Fruit fly (Drosophila melanogaster) whole organism, prepupa: Measurements from ENCODE around the gene M1BP.

Experiments used
- Blimp-1 ChIP-seq: fragments of 200-800 bp; sonication (Bioruptor generic); optimal IDR thresholded peaks from 3 replicates; lab custom pipeline; 2017; ENCODE audit warnings: missing biosample characterization, missing genetic modification characterization, mild to moderate bottlenecking, moderate library complexity, missing genetic modification reagents
- CG10631 ChIP-seq: fragments of 200-800 bp; sonication (Bioruptor generic); optimal IDR thresholded peaks from 2 replicates; lab custom pipeline; 2016; ENCODE audit warnings: missing biosample characterization, missing genetic modification characterization
- CG11294 ChIP-seq: fragments of 200-800 bp; sonication (Bioruptor generic); IDR thresholded peaks from 2 replicates; pipeline ENCODE4 v1.3.6; 2022; ENCODE audit warnings: missing biosample characterization, missing genetic modification characterization
- CG11902 ChIP-seq: fragments of 200-800 bp; sonication (Bioruptor generic); optimal IDR thresholded peaks from 3 replicates; lab custom pipeline; 2016; ENCODE audit warnings: missing biosample characterization, missing genetic modification characterization
- CG15336 ChIP-seq: fragments of 200-800 bp; sonication (Bioruptor generic); IDR thresholded peaks from 2 replicates; pipeline ENCODE4 v1.3.6; 2022; ENCODE audit warnings: missing biosample characterization, missing genetic modification characterization
- CG1621 ChIP-seq: fragments of 200-800 bp; sonication (Bioruptor generic); optimal IDR thresholded peaks from 3 replicates; lab custom pipeline; 2018; ENCODE audit warnings: missing biosample characterization, mild to moderate bottlenecking, missing genetic modification characterization
- CG3032 ChIP-seq: fragments of 200-800 bp; optimal IDR thresholded peaks from 2 replicates; lab custom pipeline; 2019; ENCODE audit warnings: missing biosample characterization, mild to moderate bottlenecking, missing genetic modification characterization, moderate library complexity
- CG31627 ChIP-seq: fragments of 200-800 bp; sonication (Bioruptor generic); optimal IDR thresholded peaks from 3 replicates; lab custom pipeline; 2016; ENCODE audit warnings: missing biosample characterization, missing genetic modification characterization
- CG34406 ChIP-seq: fragments of 200-800 bp; sonication (Bioruptor generic); optimal IDR thresholded peaks from 3 replicates; lab custom pipeline; 2016; ENCODE audit warnings: missing biosample characterization, missing genetic modification characterization
- CG6163 ChIP-seq: fragments of 200-800 bp; sonication (Bioruptor generic); IDR thresholded peaks from 3 replicates; pipeline ENCODE4 v1.3.6; 2022; ENCODE audit warnings: missing biosample characterization, missing genetic modification characterization
- CG6276 ChIP-seq: fragments of 200-800 bp; sonication (Bioruptor generic); optimal IDR thresholded peaks from 2 replicates; lab custom pipeline; 2017; ENCODE audit warnings: missing biosample characterization, mild to moderate bottlenecking, missing genetic modification characterization
- CG6792 ChIP-seq: fragments of 200-800 bp; sonication (Bioruptor generic); optimal IDR thresholded peaks from 3 replicates; lab custom pipeline; 2016; ENCODE audit warnings: missing biosample characterization, missing genetic modification characterization
- CG6808 ChIP-seq: fragments of 200-800 bp; sonication (Bioruptor generic); optimal IDR thresholded peaks from 3 replicates; lab custom pipeline; 2017; ENCODE audit warnings: missing biosample characterization, missing genetic modification characterization, mild to moderate bottlenecking, moderate library complexity, missing genetic modification reagents
- CG6854 ChIP-seq: fragments of 200-800 bp; sonication (Bioruptor generic); optimal IDR thresholded peaks from 2 replicates; lab custom pipeline; 2017; ENCODE audit warnings: missing biosample characterization, mild to moderate bottlenecking, missing genetic modification characterization
- CG7368 ChIP-seq: fragments of 200-800 bp; sonication (Bioruptor generic); optimal IDR thresholded peaks from 3 replicates; lab custom pipeline; 2016; ENCODE audit warnings: missing biosample characterization, missing genetic modification characterization
- CG8119 ChIP-seq: fragments of 200-800 bp; sonication (Bioruptor generic); IDR thresholded peaks from 3 replicates; pipeline ENCODE4 v1.3.6; 2022; ENCODE audit warnings: missing biosample characterization, missing genetic modification characterization
- CG8319 ChIP-seq: fragments of 200-800 bp; sonication (Bioruptor generic); optimal IDR thresholded peaks from 3 replicates; lab custom pipeline; 2016; ENCODE audit warnings: missing biosample characterization, missing genetic modification characterization
- CG8632 ChIP-seq: fragments of 200-800 bp; sonication (Bioruptor generic); optimal IDR thresholded peaks from 3 replicates; lab custom pipeline; 2016; ENCODE audit warnings: missing biosample characterization, missing genetic modification characterization
- CG9139 ChIP-seq: fragments of 200-800 bp; sonication (Bioruptor generic); optimal IDR thresholded peaks from 3 replicates; lab custom pipeline; 2017; ENCODE audit warnings: missing biosample characterization, mild to moderate bottlenecking, missing genetic modification characterization
- Eip75B ChIP-seq: fragments of 200-800 bp; sonication (Bioruptor generic); optimal IDR thresholded peaks from 3 replicates; lab custom pipeline; 2016; ENCODE audit warnings: missing biosample characterization, missing genetic modification characterization
- Eip78C ChIP-seq: fragments of 200-800 bp; sonication (Bioruptor generic); peaks from one replicate; lab custom pipeline; 2016; ENCODE audit warnings: missing biosample characterization, missing genetic modification characterization
- Eip93F ChIP-seq: fragments of 200-800 bp; sonication (Bioruptor generic); optimal IDR thresholded peaks from 2 replicates; lab custom pipeline; 2016; ENCODE audit warnings: missing biosample characterization, mild to moderate bottlenecking, missing genetic modification characterization
- Ets21C ChIP-seq: fragments of 200-800 bp; sonication (Bioruptor generic); optimal IDR thresholded peaks from 3 replicates; lab custom pipeline; 2016; ENCODE audit warnings: missing biosample characterization, missing genetic modification characterization
- Ets96B ChIP-seq: fragments of 200-800 bp; optimal IDR thresholded peaks from 2 replicates; lab custom pipeline; 2019; ENCODE audit warnings: missing biosample characterization, mild to moderate bottlenecking, missing genetic modification characterization, moderate library complexity
- Gug ChIP-seq: fragments of 200-800 bp; sonication (Bioruptor generic); IDR thresholded peaks from 2 replicates; pipeline ENCODE4 v1.3.6; 2022; ENCODE audit warnings: missing biosample characterization, missing genetic modification characterization
- Hr39 ChIP-seq: fragments of 200-800 bp; sonication (Bioruptor generic); optimal IDR thresholded peaks from 2 replicates; lab custom pipeline; 2016; ENCODE audit warnings: missing biosample characterization, missing genetic modification characterization
- OdsH ChIP-seq: fragments of 200-800 bp; sonication (Bioruptor generic); optimal IDR thresholded peaks from 3 replicates; lab custom pipeline; 2016; ENCODE audit warnings: missing biosample characterization, missing genetic modification characterization
- Smox ChIP-seq: fragments of 200-800 bp; sonication (Bioruptor generic); optimal IDR thresholded peaks from 3 replicates; lab custom pipeline; 2016; ENCODE audit warnings: missing biosample characterization, missing genetic modification characterization
- Sox14 ChIP-seq: fragments of 200-800 bp; sonication (Bioruptor generic); optimal IDR thresholded peaks from 3 replicates; lab custom pipeline; 2016; ENCODE audit warnings: missing biosample characterization, missing genetic modification characterization
- Sox15 ChIP-seq: fragments of 200-800 bp; sonication (Bioruptor generic); optimal IDR thresholded peaks from 3 replicates; lab custom pipeline; 2016; ENCODE audit warnings: missing biosample characterization, missing genetic modification characterization
- achi ChIP-seq: fragments of 200-800 bp; sonication (Bioruptor generic); optimal IDR thresholded peaks from 3 replicates; lab custom pipeline; 2016; ENCODE audit warnings: missing biosample characterization, missing genetic modification characterization
- acj6 ChIP-seq: fragments of 200-800 bp; sonication (Bioruptor generic); optimal IDR thresholded peaks from 3 replicates; lab custom pipeline; 2016; ENCODE audit warnings: missing biosample characterization, missing genetic modification characterization
- cyc ChIP-seq: fragments of 200-800 bp; sonication (Bioruptor generic); optimal IDR thresholded peaks from 3 replicates; lab custom pipeline; 2016; ENCODE audit warnings: missing biosample characterization, missing genetic modification characterization
- dac ChIP-seq: fragments of 200-800 bp; sonication (Bioruptor generic); optimal IDR thresholded peaks from 2 replicates; lab custom pipeline; 2017; ENCODE audit warnings: missing biosample characterization, mild to moderate bottlenecking, missing genetic modification characterization
- eg ChIP-seq: fragments of 200-800 bp; sonication (Bioruptor generic); IDR thresholded peaks from 3 replicates; pipeline ENCODE4 v1.3.6; 2022; ENCODE audit warnings: missing biosample characterization, missing genetic modification characterization
- esn ChIP-seq: fragments of 200-800 bp; sonication (Bioruptor generic); optimal IDR thresholded peaks from 2 replicates; lab custom pipeline; 2016; ENCODE audit warnings: missing biosample characterization, mild to moderate bottlenecking, missing genetic modification characterization, moderate library complexity
- fd59A ChIP-seq: fragments of 200-800 bp; sonication (Bioruptor generic); optimal IDR thresholded peaks from 2 replicates; lab custom pipeline; 2017; ENCODE audit warnings: missing biosample characterization, mild to moderate bottlenecking, missing genetic modification characterization, missing genetic modification reagents
- fd85E ChIP-seq: fragments of 200-800 bp; sonication (Bioruptor generic); optimal IDR thresholded peaks from 3 replicates; lab custom pipeline; 2016; ENCODE audit warnings: missing biosample characterization, missing genetic modification characterization
- fkh ChIP-seq: fragments of 200-800 bp; sonication (Bioruptor generic); optimal IDR thresholded peaks from 3 replicates; lab custom pipeline; 2017; ENCODE audit warnings: missing biosample characterization, mild to moderate bottlenecking, missing genetic modification characterization, moderate library complexity
- salr ChIP-seq, 2 experiments: fragments of 200-800 bp; sonication (Bioruptor generic); optimal IDR thresholded peaks; 3 replicates each; lab custom pipeline; 2016 to 2018; ENCODE audit warnings: missing biosample characterization in 2 of 2, missing genetic modification characterization in 2 of 2, mild to moderate bottlenecking in 1 of 2
- spab ChIP-seq: fragments of 200-800 bp; sonication (Bioruptor generic); optimal IDR thresholded peaks from 2 replicates; lab custom pipeline; 2017; ENCODE audit warnings: missing biosample characterization, mild to moderate bottlenecking, missing genetic modification characterization, missing genetic modification reagents
- ss ChIP-seq, 2 experiments: fragments of 200-800 bp; sonication (Bioruptor generic); optimal IDR thresholded peaks; 2 replicates in 1 of 2; 3 replicates in 1 of 2; lab custom pipeline; 2017 to 2018; ENCODE audit warnings: mild to moderate bottlenecking in 2 of 2, missing biosample characterization in 2 of 2, missing genetic modification characterization in 2 of 2, moderate library complexity in 1 of 2
- topi ChIP-seq: fragments of 200-800 bp; sonication (Bioruptor generic); optimal IDR thresholded peaks from 3 replicates; lab custom pipeline; 2016; ENCODE audit warnings: missing biosample characterization, missing genetic modification characterization
- vri ChIP-seq: fragments of 200-800 bp; sonication (Bioruptor generic); optimal IDR thresholded peaks from 3 replicates; lab custom pipeline; 2016; ENCODE audit warnings: missing biosample characterization, mild to moderate bottlenecking, missing genetic modification characterization

The M1BP gene

dm6 chr3R:8715851-8716550, 15.5 kb downstream of the M1BP start, which contains the start of gene TMEM216 (continued):
- TF ChIP-seq CG6808 (GFP tag; lab: Kevin White, UChicago) (peak; percentile 37), esn (GFP tag; lab: Kevin White, UChicago) (no peak), CG34406 (GFP tag; lab: Kevin White, UChicago) (no peak), spab (GFP tag; lab: Kevin White, UChicago) (no peak), achi (GFP tag; lab: Kevin White, UChicago) (no peak), fkh (GFP tag; lab: Kevin White, UChicago) (peak; percentile 9), Sox14 (GFP tag; lab: Kevin White, UChicago) (peak; percentile 20), ss (GFP tag; optimal IDR thresholded peaks at IDR 0.05; lab: Kevin White, UChicago) (peak in 1 of 2 experiments; percentile 61), CG1621 (no peak)

dm6 chr3R:8715371-8715770, 16.1 kb downstream of the M1BP start:
- peak; percentile 64 for TF ChIP-seq fkh (GFP tag; lab: Kevin White, UChicago)
- no peak for TF ChIP-seq cyc (GFP tag; lab: Kevin White, UChicago)
- TF ChIP-seq CG11902 (GFP tag; lab: Kevin White, UChicago) = no peak
- no peak for TF ChIP-seq fd85E
- no peak for TF ChIP-seq dac (GFP tag; lab: Kevin White, UChicago)
- no peak for TF ChIP-seq acj6 (GFP tag; lab: Kevin White, UChicago)
- no peak for TF ChIP-seq CG31627
- TF ChIP-seq CG7368 = no peak

dm6 chr3R:8712722-8713131, 18.8 kb downstream of the M1BP start, which contains the start of gene CG8112:
Gene CG8112, plus strand, starts transcription at chr3R:8712933.
- TF ChIP-seq CG8632 (GFP tag; lab: Kevin White, UChicago) (peak; percentile 59), CG6808 (GFP tag; lab: Kevin White, UChicago) (no peak), CG6854 (GFP tag; lab: Kevin White, UChicago) (no peak), dac (GFP tag; lab: Kevin White, UChicago) (no peak), CG11294 (GFP tag; lab: Robert Waterston, UW) (no peak), ss (GFP tag; optimal IDR thresholded peaks at IDR 0.05; lab: Kevin White, UChicago) (peak in 1 of 2 experiments; percentile 16), Sox15 (GFP tag; lab: Kevin White, UChicago) (no peak), CG10631 (GFP tag; lab: Kevin White, UChicago) (peak; percentile 19), topi (GFP tag; lab: Kevin White, UChicago) (peak; percentile 2), CG8319 (GFP tag; lab: Kevin White, UChicago) (no peak), Eip93F (no peak), Hr39 (no peak), Sox14 (GFP tag; lab: Kevin White, UChicago) (no peak), CG9139 (GFP tag; lab: Kevin White, UChicago) (no peak), esn (GFP tag; lab: Kevin White, UChicago) (peak; percentile 52), CG1621 (no peak), CG15336 (GFP tag; lab: Robert Waterston, UW) (no peak), OdsH (GFP tag; lab: Kevin White, UChicago) (peak; percentile 14), CG3032 (peak; percentile 28), Smox (GFP tag; lab: Kevin White, UChicago) (no peak), Gug (GFP tag; lab: Robert Waterston, UW) (no peak), CG34406 (GFP tag; lab: Kevin White, UChicago) (peak; percentile 47), CG11902 (GFP tag; lab: Kevin White, UChicago) (no peak), Eip75B (GFP tag; lab: Kevin White, UChicago) (no peak), CG6792 (GFP tag; lab: Kevin White, UChicago) (no peak), fd85E (no peak), CG7368 (no peak), cyc (GFP tag; lab: Kevin White, UChicago) (no peak), Eip78C (peak; percentile 63), Blimp-1 (GFP tag; lab: Kevin White, UChicago) (peak; percentile 23), achi (GFP tag; lab: Kevin White, UChicago) (peak; percentile 46), salr (GFP tag; optimal IDR thresholded peaks at IDR 0.05; lab: Kevin White, UChicago) (peak in 1 of 2 experiments; percentile 14), CG6163 (peak; percentile 64), vri (GFP tag; lab: Kevin White, UChicago) (no peak), fd59A (GFP tag; lab: Kevin White, UChicago) (no peak), CG31627 (no peak), eg (peak; percentile 41; the same call in 2 of the 3 replicates), spab (GFP tag; lab: Kevin White, UChicago) (peak; percentile 3), CG6276 (peak; percentile 1), Ets96B (no peak), Ets21C (GFP tag; lab: Kevin White, UChicago) (no peak), CG8119 (no peak)
